Fruit fly (Drosophila melanogaster) Kc167 (cell line): Measurements from ENCODE around the gene Cp38.

Source experiments
- psq ChIP-seq: fragments of >200 bp; optimal IDR thresholded peaks from 2 replicates; lab custom pipeline; 2017; ENCODE audit warnings: missing external identifiers
- ttk ChIP-seq: sonication (Bioruptor generic); optimal IDR thresholded peaks from 2 replicates; lab custom pipeline; 2017; ENCODE audit warnings: missing external identifiers

- TF ChIP-seq ttk (lab: Kevin White, UChicago) (no peak), psq (lab: Kevin White, UChicago) (no peak)
Observed at dm6 chrX:8512251-8512650, 30.6 kb downstream of the Cp38 start.
